Worm (Caenorhabditis elegans): ENCODE measurements around the gene scl-12.

scl-12 gene

ce11 chrV:3805499-3805898 is 6.9 kb upstream of the scl-12 start, which contains the start of gene R08F11.4:
R08F11.4 (minus strand) TSS chrV:3805527.
- TF ChIP-seq snpc-1.1 (tag; optimal IDR thresholded peaks at IDR 0.05; ENCODE audit: insufficient read depth) (no peak), repo-1 (tag; optimal IDR thresholded peaks at IDR 0.05) (no peak), attf-6 (GFP tag; IDR thresholded peaks at IDR 0.05) (no peak), B0261.1 (tag; optimal IDR thresholded peaks at IDR 0.05) (no peak), F57C9.4 (tag; optimal IDR thresholded peaks at IDR 0.05) (no peak), tlf-1 (GFP tag; optimal IDR thresholded peaks at IDR 0.05) (no peak), mxl-1 (tag; optimal IDR thresholded peaks at IDR 0.05) (no peak), egrh-3 (GFP tag; IDR thresholded peaks at IDR 0.05) (no peak), rcor-1 (GFP tag; IDR thresholded peaks at IDR 0.05) (no peak), die-1 (tag; optimal IDR thresholded peaks at IDR 0.05) (no peak), pbrm-1 (GFP tag; IDR thresholded peaks at IDR 0.05) (no peak), attf-3 (GFP tag; conservative IDR thresholded peaks at IDR 0.05) (no peak), ceh-27 (GFP tag; optimal IDR thresholded peaks at IDR 0.05) (no peak)

ce11 chrV:3805961-3806360 is 6.4 kb upstream of the scl-12 start, which contains the start of gene srw-7:
srw-7 (plus strand) TSS chrV:3806261.
- TF ChIP-seq sea-2 (GFP tag; IDR thresholded peaks at IDR 0.05) (no peak), F10E7.11 (tag; optimal IDR thresholded peaks at IDR 0.05) (no peak), madf-8 (GFP tag; conservative IDR thresholded peaks at IDR 0.05) (no peak), ekl-4 (GFP tag; IDR thresholded peaks at IDR 0.05) (no peak), tbp1 (GFP tag; optimal IDR thresholded peaks at IDR 0.05) (no peak), hlh-26 (GFP tag; conservative IDR thresholded peaks at IDR 0.05) (no peak), T26A5.8 (tag; optimal IDR thresholded peaks at IDR 0.05) (no peak), mes-4 (tag; optimal IDR thresholded peaks at IDR 0.05) (no peak), F55B11.4 (tag; optimal IDR thresholded peaks at IDR 0.05; ENCODE audit: borderline replicate concordance, insufficient read depth) (no peak), zfh-2 (GFP tag; conservative IDR thresholded peaks at IDR 0.05) (no peak), ztf-6 (GFP tag; IDR thresholded peaks at IDR 0.05) (no peak), nhr-80 (tag; optimal IDR thresholded peaks at IDR 0.05) (no peak), atf-7 (tag; optimal IDR thresholded peaks at IDR 0.05) (no peak), lin-35 (GFP tag; optimal IDR thresholded peaks at IDR 0.05) (no peak)

- TF ChIP-seq nhr-27 (tag; optimal IDR thresholded peaks at IDR 0.05), result no peak
- TF ChIP-seq F57C9.4 (tag; optimal IDR thresholded peaks at IDR 0.05), result no peak
- TF ChIP-seq T07F8.4 (tag; optimal IDR thresholded peaks at IDR 0.05), result no peak
- no peak for TF ChIP-seq ztf-22 (GFP tag; optimal IDR thresholded peaks at IDR 0.05)
- no peak for TF ChIP-seq Y53F4B.3 (GFP tag; IDR thresholded peaks at IDR 0.05)
These were observed 4.5 kb upstream of the scl-12 start for ce11 chrV:3807846-3808245.

- TF ChIP-seq ceh-79 (tag; optimal IDR thresholded peaks at IDR 0.05), result no peak
These were observed 4.1 kb upstream of the scl-12 start, which contains the start of gene srw-6 for ce11 chrV:3808336-3808735. srw-6 (plus strand) TSS chrV:3808636.

ce11 chrV:3810035-3810434 is 2.4 kb upstream of the scl-12 start:
- TF ChIP-seq F49E8.2 (tag; optimal IDR thresholded peaks at IDR 0.05; ENCODE audit: insufficient read depth) (no peak), athp-1 (tag; optimal IDR thresholded peaks at IDR 0.05) (no peak), snpc-3.4 (tag; optimal IDR thresholded peaks at IDR 0.05) (no peak), rpc-1 (optimal IDR thresholded peaks at IDR 0.05) (no peak), rpc-1 (tag; optimal IDR thresholded peaks at IDR 0.05) (no peak), unc-130 (GFP tag; optimal IDR thresholded peaks at IDR 0.05) (no peak), nhr-90 (tag; optimal IDR thresholded peaks at IDR 0.05) (no peak), ztf-6 (GFP tag; IDR thresholded peaks at IDR 0.05) (no peak), bed-1 (GFP tag; IDR thresholded peaks at IDR 0.05) (no peak), ceh-40 (GFP tag; IDR thresholded peaks at IDR 0.05) (no peak), hsf-1 (GFP tag; IDR thresholded peaks at IDR 0.05) (no peak)

Measured in whole organism, young adult.